Worm (Caenorhabditis elegans) whole organism, L4/young adult: ENCODE measurements around the gene kcnl-3.
A peak's percentile ranks its signal among the peaks of the same experiment; 100 is the strongest.

Source experiments
- W03F9.2 ChIP-seq: fragments of 150-350 bp; optimal IDR thresholded peaks from 2 replicates; lab custom pipeline; 2014; ENCODE audit warnings: missing biosample characterization, missing genetic modification characterization
- dao-5 ChIP-seq: sonication (generic microtip); optimal IDR thresholded peaks from 2 replicates; lab custom pipeline; 2016; ENCODE audit warnings: missing genotype, missing genetic modification characterization, moderate library complexity, missing compliant biosample characterization
- him-1 ChIP-seq: sonication (generic microtip); optimal IDR thresholded peaks from 2 replicates; lab custom pipeline; 2016; ENCODE audit warnings: missing genotype, missing genetic modification reagents, missing genetic modification characterization, missing compliant biosample characterization

DNA sequence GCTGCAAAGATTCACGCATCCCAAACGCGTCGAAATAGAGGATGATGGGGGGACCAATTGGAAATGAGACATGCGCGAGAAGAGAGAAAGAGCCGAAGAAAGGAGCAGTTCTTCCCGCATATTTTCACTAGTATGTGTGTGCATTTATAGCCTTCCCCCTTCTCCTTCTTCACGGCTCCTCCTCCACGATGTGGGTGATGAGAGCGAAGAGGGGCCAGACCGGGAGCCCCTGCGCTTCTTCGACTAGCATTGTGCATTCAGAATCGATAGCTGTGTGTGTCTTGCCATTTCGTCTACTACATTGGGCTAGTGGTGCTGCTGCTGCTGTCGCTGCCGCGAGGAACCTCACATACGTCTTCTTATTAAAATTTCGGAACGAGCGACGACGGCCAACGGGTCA lies 18.4 kb upstream of the kcnl-3 start, which contains the start of gene jkk-1:
- TF ChIP-seq dao-5 (tag; lab: Kevin White, UChicago), result no peak
- TF ChIP-seq him-1 (tag; lab: Kevin White, UChicago), result peak; percentile 40
- TF ChIP-seq W03F9.2 (tag; lab: Kevin White, UChicago), result no peak
